Worm (Caenorhabditis elegans) whole organism, mixed stage, embryonic: ENCODE data around the gene F29F11.20.

ENCODE experiments used
- M03D4.4 ChIP-seq: sonication (generic microtip); optimal IDR thresholded peaks from 2 replicates; lab custom pipeline; 2017; ENCODE audit warnings: mild to moderate bottlenecking, missing genetic modification characterization, missing compliant biosample characterization
- bed-3 ChIP-seq: fragments of 200-800 bp; sonication (Bioruptor generic); optimal IDR thresholded peaks from 3 replicates; lab custom pipeline; 2018; ENCODE audit warnings: mild to moderate bottlenecking, missing genetic modification characterization, moderate library complexity, missing compliant biosample characterization
- blmp-1 ChIP-seq: fragments of 150-350 bp; optimal IDR thresholded peaks from 2 replicates; lab custom pipeline; 2014; ENCODE audit warnings: missing biosample characterization, missing genetic modification characterization
- ceh-43 ChIP-seq: fragments of 200-800 bp; sonication (Bioruptor generic); optimal IDR thresholded peaks from 2 replicates; lab custom pipeline; 2018; ENCODE audit warnings: mild to moderate bottlenecking, missing genetic modification characterization, moderate library complexity, missing compliant biosample characterization
- ceh-83 ChIP-seq: fragments of 200-800 bp; sonication (Bioruptor generic); optimal IDR thresholded peaks from 2 replicates; lab custom pipeline; 2018; ENCODE audit warnings: mild to moderate bottlenecking, missing genetic modification characterization, missing compliant biosample characterization
- ces-1 ChIP-seq: fragments of 150-350 bp; optimal IDR thresholded peaks from 2 replicates; lab custom pipeline; 2014; ENCODE audit warnings: missing biosample characterization, missing genetic modification reagents, missing genetic modification characterization
- cnd-1 ChIP-seq: fragments of 200-800 bp; sonication (Bioruptor generic); optimal IDR thresholded peaks from 2 replicates; lab custom pipeline; 2018; ENCODE audit warnings: mild to moderate bottlenecking, missing genetic modification characterization, missing compliant biosample characterization
- drap-1 ChIP-seq: fragments of 200-800 bp; sonication (Bioruptor generic); optimal IDR thresholded peaks from 3 replicates; lab custom pipeline; 2018; ENCODE audit warnings: mild to moderate bottlenecking, missing genetic modification characterization, missing compliant biosample characterization
- elt-1 ChIP-seq: sonication (generic microtip); optimal IDR thresholded peaks from 2 replicates; lab custom pipeline; 2017; ENCODE audit warnings: missing genetic modification characterization, mild to moderate bottlenecking, missing compliant biosample characterization, antibody characterized with exemption, moderate library complexity, borderline replicate concordance; ENCODE audit not compliant: insufficient read depth
- flh-1 ChIP-seq: fragments of 200-800 bp; sonication (Bioruptor generic); optimal IDR thresholded peaks from 2 replicates; lab custom pipeline; 2018; ENCODE audit warnings: mild to moderate bottlenecking, missing genetic modification characterization, moderate library complexity, missing compliant biosample characterization
- ham-2 ChIP-seq: fragments of 200-800 bp; sonication (Bioruptor generic); optimal IDR thresholded peaks from 2 replicates; lab custom pipeline; 2018; ENCODE audit warnings: mild to moderate bottlenecking, missing genetic modification characterization, missing compliant biosample characterization
- hlh-1 ChIP-seq: fragments of 150-350 bp; optimal IDR thresholded peaks from 2 replicates; lab custom pipeline; 2014; ENCODE audit warnings: missing biosample characterization, missing genetic modification reagents, missing genetic modification characterization
- lin-13 ChIP-seq: fragments of 150-350 bp; optimal IDR thresholded peaks from 2 replicates; lab custom pipeline; 2014; ENCODE audit warnings: missing biosample characterization, missing genetic modification characterization
- mab-5 ChIP-seq: fragments of 150-350 bp; optimal IDR thresholded peaks from 2 replicates; lab custom pipeline; 2014; ENCODE audit warnings: missing biosample characterization, missing genetic modification characterization
- mep-1 ChIP-seq: fragments of 150-350 bp; optimal IDR thresholded peaks from 2 replicates; lab custom pipeline; 2017; ENCODE audit warnings: missing biosample characterization, missing genetic modification reagents, missing genetic modification characterization, inconsistent platforms
- mls-2 ChIP-seq: sonication (generic microtip); optimal IDR thresholded peaks from 2 replicates; lab custom pipeline; 2016; ENCODE audit warnings: mild to moderate bottlenecking, missing genetic modification characterization, moderate library complexity, missing compliant biosample characterization
- nhr-2 ChIP-seq: fragments of 150-350 bp; optimal IDR thresholded peaks from 2 replicates; lab custom pipeline; 2014; ENCODE audit warnings: missing biosample characterization, missing genetic modification characterization
- pha-4 ChIP-seq: fragments of 150-350 bp; optimal IDR thresholded peaks from 2 replicates; lab custom pipeline; 2018; ENCODE audit warnings: missing biosample characterization, missing genetic modification reagents, missing genetic modification characterization
- sem-2 ChIP-seq: fragments of 200-800 bp; sonication (Bioruptor generic); optimal IDR thresholded peaks from 2 replicates; lab custom pipeline; 2018; ENCODE audit warnings: mild to moderate bottlenecking, missing genetic modification characterization, missing compliant biosample characterization
- sptf-1 ChIP-seq: sonication (generic microtip); optimal IDR thresholded peaks from 2 replicates; lab custom pipeline; 2017; ENCODE audit warnings: mild to moderate bottlenecking, missing genetic modification characterization, moderate library complexity, missing compliant biosample characterization
- tbx-8 ChIP-seq: fragments of 200-800 bp; sonication (Bioruptor generic); optimal IDR thresholded peaks from 2 replicates; lab custom pipeline; 2018; ENCODE audit warnings: mild to moderate bottlenecking, missing genetic modification characterization, moderate library complexity, missing compliant biosample characterization
- unc-120 ChIP-seq: sonication (generic microtip); optimal IDR thresholded peaks from 2 replicates; lab custom pipeline; 2017; ENCODE audit warnings: missing genetic modification characterization, missing compliant biosample characterization; ENCODE audit not compliant: poor library complexity, severe bottlenecking
- unc-62 ChIP-seq: fragments of 150-350 bp; optimal IDR thresholded peaks from 2 replicates; lab custom pipeline; 2014; ENCODE audit warnings: missing biosample characterization, missing genetic modification reagents, missing genetic modification characterization
- ztf-11 ChIP-seq: fragments of 150-350 bp; optimal IDR thresholded peaks from 2 replicates; lab custom pipeline; 2014; ENCODE audit warnings: missing biosample characterization, missing genetic modification characterization

Gene F29F11.20

DNA sequence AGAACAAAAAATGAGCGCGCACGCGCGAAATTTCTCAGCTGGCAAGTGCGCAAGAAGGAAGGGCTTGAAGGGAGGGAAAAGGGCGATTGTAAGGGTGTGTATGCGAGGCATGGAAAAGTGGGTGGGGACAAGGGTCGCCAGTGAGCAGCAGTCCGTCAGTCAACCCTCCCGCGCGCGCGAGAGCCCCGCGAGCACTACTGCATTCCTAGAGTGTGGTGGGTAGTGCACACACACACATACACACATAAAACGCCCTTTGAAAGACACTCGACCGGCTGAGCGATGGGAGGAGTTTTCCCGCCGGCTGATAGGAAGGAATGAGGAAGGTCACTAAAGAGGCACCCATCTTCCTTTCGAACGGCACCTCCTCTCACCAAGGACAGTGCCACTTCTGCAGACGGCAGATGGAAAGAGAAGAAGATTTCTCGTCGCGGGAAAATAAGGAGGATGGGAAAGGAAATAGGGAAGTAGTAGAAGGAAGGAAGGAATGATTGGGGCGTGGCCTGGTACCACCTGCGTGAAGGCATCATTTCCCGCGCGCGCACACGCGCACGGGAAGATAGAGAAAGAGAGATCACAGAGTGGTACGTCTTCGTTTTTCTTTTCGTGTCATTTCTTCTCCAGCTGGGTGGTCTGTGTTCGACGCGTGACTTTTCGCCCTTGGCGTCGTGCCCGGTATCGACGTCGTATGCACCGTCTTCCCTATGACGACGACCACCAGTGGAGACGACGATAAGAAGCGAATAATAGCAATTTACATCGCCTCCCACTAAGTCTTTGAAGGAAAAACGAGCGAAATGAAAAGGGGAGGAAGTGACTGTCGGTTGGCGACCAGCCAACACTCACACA is 29.4 kb downstream of the F29F11.20 start:
- TF ChIP-seq mep-1 (tag; lab: Kevin White, UChicago): no peak
- TF ChIP-seq mls-2: peak; percentile 43
- peak; percentile 20 for TF ChIP-seq ztf-11 (tag; lab: Kevin White, UChicago)
- peak; percentile 20 for TF ChIP-seq flh-1
- TF ChIP-seq elt-1 (tag; lab: Kevin White, UChicago): no peak
- TF ChIP-seq drap-1: peak; percentile 19
- peak; percentile 42 for TF ChIP-seq unc-120 (tag; lab: Kevin White, UChicago)
- TF ChIP-seq cnd-1: peak; percentile 16
- TF ChIP-seq unc-62 (GFP tag; lab: Kevin White, UChicago): no peak
- TF ChIP-seq sptf-1: peak; percentile 30
- peak; percentile 89 for TF ChIP-seq nhr-2 (tag; lab: Kevin White, UChicago)
- TF ChIP-seq sem-2 (GFP tag; lab: Kevin White, UChicago): peak; percentile 35
- TF ChIP-seq M03D4.4 (tag; lab: Kevin White, UChicago): peak; percentile 22
- no peak for TF ChIP-seq pha-4 (tag; lab: Kevin White, UChicago)
- TF ChIP-seq mab-5 (tag; lab: Kevin White, UChicago): no peak

DNA sequence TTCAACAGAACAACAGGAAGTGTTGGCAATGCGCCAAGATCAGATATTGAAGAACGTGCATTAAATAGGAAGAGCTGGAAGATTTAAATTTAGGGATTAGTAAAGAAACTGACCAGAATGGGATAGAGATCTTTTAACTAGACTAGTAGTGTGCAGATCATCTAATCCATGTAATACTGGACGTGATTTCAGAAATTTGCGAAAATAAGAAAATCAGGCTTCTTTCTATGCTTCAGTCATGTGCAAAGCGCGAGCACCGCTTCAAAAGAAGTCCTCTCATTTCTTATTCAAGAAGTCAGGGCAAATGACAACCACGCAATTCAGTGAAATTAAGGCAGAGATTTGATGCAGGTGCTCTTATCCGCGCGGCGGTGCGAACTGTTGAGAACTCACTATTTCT is 30.3 kb downstream of the F29F11.20 start:
- TF ChIP-seq ceh-83 (no peak), drap-1 (no peak), ceh-43 (GFP tag; lab: Kevin White, UChicago) (no peak), lin-13 (tag; lab: Kevin White, UChicago) (no peak), blmp-1 (tag; lab: Kevin White, UChicago) (no peak)

DNA sequence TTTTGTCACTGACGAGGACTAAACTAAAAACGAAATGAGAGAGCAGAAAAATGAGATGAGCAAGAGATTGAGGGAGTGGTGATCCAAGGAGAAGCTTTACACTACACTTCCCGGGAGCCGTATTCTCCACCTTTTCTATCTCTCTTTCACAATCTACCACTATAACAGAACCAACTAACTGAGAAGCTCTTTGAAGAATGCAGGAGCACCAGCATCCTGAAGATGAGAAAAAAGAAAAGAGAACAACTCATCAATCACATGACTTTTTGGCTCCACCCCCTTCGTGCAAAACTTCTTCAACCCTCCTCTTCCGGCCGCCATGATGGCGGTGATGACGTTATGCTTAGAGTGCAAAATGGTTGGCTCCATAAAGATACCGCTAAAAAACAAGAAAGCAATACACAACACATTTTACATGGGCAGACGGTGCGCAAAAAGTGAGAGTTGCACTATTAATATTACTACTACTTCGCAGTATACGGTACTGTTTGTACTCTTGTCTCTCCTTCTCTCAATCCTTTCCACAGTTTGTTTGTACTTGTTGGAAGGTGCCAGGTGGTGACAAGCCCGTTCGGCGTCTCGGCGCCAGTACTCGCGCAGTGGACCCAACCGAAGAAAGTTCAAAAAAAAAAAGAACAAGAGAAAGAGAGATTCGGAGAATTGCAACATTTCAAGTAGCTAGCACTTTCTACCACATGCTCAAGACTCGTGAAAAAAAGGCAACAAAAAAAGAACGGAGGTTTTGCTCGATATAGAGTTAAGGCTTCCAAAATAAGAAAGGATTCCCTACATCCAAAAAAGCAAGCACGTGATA is 31.5 kb downstream of the F29F11.20 start:
- TF ChIP-seq unc-120 (tag; lab: Kevin White, UChicago) (peak; percentile 52), hlh-1 (tag; lab: Kevin White, UChicago) (peak; percentile 22), ceh-83 (no peak), elt-1 (tag; lab: Kevin White, UChicago) (no peak)

DNA sequence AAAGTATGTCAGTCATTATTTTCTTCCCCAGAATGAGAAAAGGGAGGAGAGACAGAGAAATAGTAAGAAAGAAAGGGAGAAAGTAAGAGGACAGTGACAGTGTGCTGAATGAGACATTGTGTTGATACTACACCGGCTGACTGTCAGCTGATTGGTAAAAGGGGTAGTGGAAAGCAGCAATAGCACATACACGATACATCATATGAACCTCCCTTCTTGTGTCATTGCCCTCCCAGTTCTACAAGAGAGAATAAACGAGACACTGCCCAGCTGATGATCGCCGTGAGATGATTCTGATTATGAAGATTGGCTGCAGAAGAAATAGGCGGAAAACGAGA is 32.1 kb downstream of the F29F11.20 start:
- peak; percentile 39 for TF ChIP-seq ham-2 (GFP tag; lab: Kevin White, UChicago)
- TF ChIP-seq hlh-1 (tag; lab: Kevin White, UChicago): peak; percentile 29
- no peak for TF ChIP-seq mep-1 (tag; lab: Kevin White, UChicago)

DNA sequence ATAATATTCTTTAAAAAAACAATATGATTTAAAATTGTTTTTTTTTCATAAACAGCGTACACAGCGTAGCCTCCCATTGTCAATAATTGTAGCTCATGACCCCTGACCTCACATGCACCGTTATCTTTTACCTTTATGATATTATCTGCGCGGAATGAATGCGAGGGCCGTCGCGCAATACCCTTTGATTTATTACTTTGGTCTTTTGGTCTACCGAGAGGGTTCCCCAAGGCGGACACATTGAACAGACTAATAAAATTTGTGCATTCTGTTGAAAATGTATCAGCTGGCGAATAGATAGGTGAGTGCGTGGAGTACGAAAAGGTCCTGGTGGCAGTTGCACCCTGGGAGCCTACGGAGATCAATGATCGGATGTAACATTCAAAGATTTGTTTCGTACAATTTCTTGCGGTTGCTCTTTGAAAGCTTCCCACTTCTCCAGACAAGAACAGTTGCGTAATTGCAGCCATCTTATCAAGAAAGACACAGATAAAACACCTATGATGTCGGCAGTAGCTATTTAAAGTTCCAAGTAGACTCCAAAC is 32.7 kb downstream of the F29F11.20 start:
- TF ChIP-seq flh-1: no peak
- TF ChIP-seq hlh-1 (tag; lab: Kevin White, UChicago): peak; percentile 98
- no peak for TF ChIP-seq ztf-11 (tag; lab: Kevin White, UChicago)
- peak; percentile 68 for TF ChIP-seq elt-1 (tag; lab: Kevin White, UChicago)
- TF ChIP-seq tbx-8 (GFP tag; lab: Kevin White, UChicago): no peak
- peak; percentile 82 for TF ChIP-seq unc-62 (GFP tag; lab: Kevin White, UChicago)
- no peak for TF ChIP-seq mep-1 (tag; lab: Kevin White, UChicago)
- TF ChIP-seq lin-13 (tag; lab: Kevin White, UChicago): no peak
- peak; percentile 16 for TF ChIP-seq ces-1 (GFP tag; lab: Kevin White, UChicago)
- TF ChIP-seq cnd-1: no peak
- no peak for TF ChIP-seq sem-2 (GFP tag; lab: Kevin White, UChicago)
- peak; percentile 79 for TF ChIP-seq nhr-2 (tag; lab: Kevin White, UChicago)
- peak; percentile 65 for TF ChIP-seq mab-5 (tag; lab: Kevin White, UChicago)
- TF ChIP-seq bed-3 (GFP tag; lab: Kevin White, UChicago): no peak
- no peak for TF ChIP-seq unc-120 (tag; lab: Kevin White, UChicago)
- TF ChIP-seq, all 35 proteins: peak for 6
